Worm (Caenorhabditis elegans): ENCODE measurements around the gene dct-6.

Gene dct-6

ce11 chrIII:5991142-5991930 is 25.1 kb downstream of the dct-6 start, which contains the start of gene T04C9.2:
TSS of gene T04C9.2 (plus strand) at chrIII:5991880.
- TF ChIP-seq lin-13 (GFP tag; optimal IDR thresholded peaks at IDR 0.05) (no peak), ztf-11 (tag; optimal IDR thresholded peaks at IDR 0.05) (no peak), aly-2 (tag; optimal IDR thresholded peaks at IDR 0.05) (no peak), nhr-10 (tag; optimal IDR thresholded peaks at IDR 0.05) (no peak), F13H6.1 (tag; optimal IDR thresholded peaks at IDR 0.05) (no peak), elt-3 (tag; optimal IDR thresholded peaks at IDR 0.05) (no peak), sma-3 (GFP tag; optimal IDR thresholded peaks at IDR 0.05) (no peak), peb-1 (tag; optimal IDR thresholded peaks at IDR 0.05) (no peak), dmd-4 (tag; optimal IDR thresholded peaks at IDR 0.05) (no peak), egl-27 (tag; optimal IDR thresholded peaks at IDR 0.05) (no peak), nhr-6 (tag; optimal IDR thresholded peaks at IDR 0.05) (no peak), lin-11 (tag; optimal IDR thresholded peaks at IDR 0.05) (no peak), gmeb-1 (tag; optimal IDR thresholded peaks at IDR 0.05) (no peak), zag-1 (tag; optimal IDR thresholded peaks at IDR 0.05) (peak; percentile 22), nhr-23 (tag; optimal IDR thresholded peaks at IDR 0.05) (no peak), ztf-4 (tag; optimal IDR thresholded peaks at IDR 0.05) (no peak), ama-1 (optimal IDR thresholded peaks at IDR 0.05) (no peak), mab-5 (tag; optimal IDR thresholded peaks at IDR 0.05) (peak; percentile 86), sem-4 (tag; optimal IDR thresholded peaks at IDR 0.05) (no peak), mbf-1 (tag; optimal IDR thresholded peaks at IDR 0.05) (no peak), unc-62 (GFP tag; optimal IDR thresholded peaks at IDR 0.05) (no peak), nhr-21 (tag; optimal IDR thresholded peaks at IDR 0.05) (no peak), ceh-16 (tag; optimal IDR thresholded peaks at IDR 0.05) (no peak), skn-1 (tag; optimal IDR thresholded peaks at IDR 0.05) (no peak), nhr-12 (tag; optimal IDR thresholded peaks at IDR 0.05) (no peak), fos-1 (tag; optimal IDR thresholded peaks at IDR 0.05) (no peak), nhr-129 (tag; optimal IDR thresholded peaks at IDR 0.05) (peak; percentile 6), unc-55 (GFP tag; optimal IDR thresholded peaks at IDR 0.05) (peak; percentile 22), elt-1 (tag; optimal IDR thresholded peaks at IDR 0.05) (no peak), Y55F3AM.14 (GFP tag; optimal IDR thresholded peaks at IDR 0.05) (peak; percentile 13), unc-39 (tag; optimal IDR thresholded peaks at IDR 0.05) (no peak), alr-1 (tag; optimal IDR thresholded peaks at IDR 0.05) (no peak), ZK546.5 (tag; optimal IDR thresholded peaks at IDR 0.05) (no peak), crh-2 (tag; optimal IDR thresholded peaks at IDR 0.05) (no peak)

- TF ChIP-seq aly-2 (tag; optimal IDR thresholded peaks at IDR 0.05) (no peak), lsy-2 (tag; optimal IDR thresholded peaks at IDR 0.05) (peak in 1 of 2 experiments; percentile 12), sma-9 (GFP tag; optimal IDR thresholded peaks at IDR 0.05) (peak; percentile 13), sma-9 (tag; optimal IDR thresholded peaks at IDR 0.05) (no peak), unc-55 (GFP tag; optimal IDR thresholded peaks at IDR 0.05) (peak; percentile 2)
These were observed 25.8 kb downstream of the dct-6 start for ce11 chrIII:5992043-5992442.

- no peak for TF ChIP-seq F13H6.1 (tag; optimal IDR thresholded peaks at IDR 0.05)
- peak; percentile 0 for TF ChIP-seq unc-55 (GFP tag; optimal IDR thresholded peaks at IDR 0.05)
- no peak for TF ChIP-seq ZK546.5 (tag; optimal IDR thresholded peaks at IDR 0.05)
- TF ChIP-seq ceh-16 (tag; optimal IDR thresholded peaks at IDR 0.05): no peak
- TF ChIP-seq mbf-1 (tag; optimal IDR thresholded peaks at IDR 0.05): no peak
- no peak for TF ChIP-seq nhr-237 (tag; optimal IDR thresholded peaks at IDR 0.05)
- TF ChIP-seq snpc-4 (tag; optimal IDR thresholded peaks at IDR 0.05): no peak
These were observed 26.7 kb downstream of the dct-6 start, which contains the start of gene T04C9.1 for ce11 chrIII:5992913-5993312. TSS of gene T04C9.1 (plus strand) at chrIII:5993213.

- no peak for TF ChIP-seq Y55F3AM.14 (GFP tag; optimal IDR thresholded peaks at IDR 0.05)
- TF ChIP-seq ztf-11 (tag; optimal IDR thresholded peaks at IDR 0.05): no peak
- no peak for TF ChIP-seq ztf-4 (tag; optimal IDR thresholded peaks at IDR 0.05)
- TF ChIP-seq nhr-25 (tag; optimal IDR thresholded peaks at IDR 0.05): no peak
- no peak for TF ChIP-seq R02D3.7 (tag; optimal IDR thresholded peaks at IDR 0.05)
- TF ChIP-seq elt-3 (tag; optimal IDR thresholded peaks at IDR 0.05): no peak
- TF ChIP-seq mdl-1 (tag; optimal IDR thresholded peaks at IDR 0.05): no peak
- TF ChIP-seq nhr-10 (tag; optimal IDR thresholded peaks at IDR 0.05): no peak
- TF ChIP-seq crh-2 (tag; optimal IDR thresholded peaks at IDR 0.05): no peak
- TF ChIP-seq nhr-21 (tag; optimal IDR thresholded peaks at IDR 0.05): no peak
- TF ChIP-seq zag-1 (tag; optimal IDR thresholded peaks at IDR 0.05): no peak
- TF ChIP-seq lin-11 (tag; optimal IDR thresholded peaks at IDR 0.05): no peak
- no peak for TF ChIP-seq ceh-82 (tag; optimal IDR thresholded peaks at IDR 0.05)
- TF ChIP-seq ama-1 (optimal IDR thresholded peaks at IDR 0.05): no peak
- TF ChIP-seq alr-1 (tag; optimal IDR thresholded peaks at IDR 0.05): no peak
These were observed 32.4 kb downstream of the dct-6 start for ce11 chrIII:5998640-5999039.

Measured in whole organism, L2 larva.